Worm (Caenorhabditis elegans): ENCODE data around the gene sao-1.
A peak's percentile ranks its signal among the peaks of the same experiment; 100 is the strongest.

The sao-1 gene

DNA sequence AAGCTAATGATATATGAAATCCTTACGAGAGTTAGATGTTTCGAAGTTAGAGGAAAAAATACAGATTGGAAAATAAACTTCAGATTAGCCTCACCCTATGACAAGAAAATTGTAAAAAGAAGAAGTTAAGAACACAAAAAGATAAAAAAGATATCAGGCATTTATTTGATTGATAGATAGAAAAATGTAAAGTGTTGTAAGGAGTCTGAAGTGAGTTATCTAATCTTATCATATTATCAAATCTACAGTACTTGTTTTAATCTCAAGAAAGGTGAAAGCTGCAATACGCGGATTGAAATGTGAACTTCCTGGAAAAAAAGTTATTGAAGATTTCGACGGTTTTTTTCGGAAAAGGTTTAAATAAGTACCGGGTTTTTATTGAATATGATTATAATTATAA is 28.3 kb upstream of the sao-1 start:
- TF ChIP-seq snpc-4 (tag; optimal IDR thresholded peaks at IDR 0.05) (no peak), sptf-1 (tag; optimal IDR thresholded peaks at IDR 0.05) (no peak), nhr-76 (tag; optimal IDR thresholded peaks at IDR 0.05) (no peak), elt-3 (tag; optimal IDR thresholded peaks at IDR 0.05) (peak; percentile 31)

DNA sequence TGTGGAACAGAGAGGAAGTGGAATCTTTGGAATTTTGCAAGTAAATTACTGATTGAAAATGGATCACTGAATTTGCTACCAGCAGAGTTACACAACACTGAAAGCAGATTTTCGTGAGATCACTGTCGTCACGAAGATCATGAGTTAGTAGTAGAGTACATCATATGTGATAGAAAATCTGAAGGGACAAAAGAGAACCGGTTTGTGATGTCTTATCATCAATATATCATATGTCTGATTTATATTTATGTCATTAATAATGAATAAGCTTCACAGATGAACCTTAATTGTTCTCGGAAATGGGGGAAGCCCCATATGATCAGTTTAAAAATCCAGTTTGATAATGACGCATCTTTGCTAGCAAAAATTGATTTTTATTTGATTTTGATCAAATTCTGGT is 27.7 kb upstream of the sao-1 start:
- TF ChIP-seq bed-3 (GFP tag; optimal IDR thresholded peaks at IDR 0.05) (no peak), nhr-237 (tag; optimal IDR thresholded peaks at IDR 0.05) (no peak), M03D4.4 (tag; optimal IDR thresholded peaks at IDR 0.05) (no peak), tbx-8 (GFP tag; optimal IDR thresholded peaks at IDR 0.05) (no peak), unc-39 (tag; optimal IDR thresholded peaks at IDR 0.05) (no peak)

DNA sequence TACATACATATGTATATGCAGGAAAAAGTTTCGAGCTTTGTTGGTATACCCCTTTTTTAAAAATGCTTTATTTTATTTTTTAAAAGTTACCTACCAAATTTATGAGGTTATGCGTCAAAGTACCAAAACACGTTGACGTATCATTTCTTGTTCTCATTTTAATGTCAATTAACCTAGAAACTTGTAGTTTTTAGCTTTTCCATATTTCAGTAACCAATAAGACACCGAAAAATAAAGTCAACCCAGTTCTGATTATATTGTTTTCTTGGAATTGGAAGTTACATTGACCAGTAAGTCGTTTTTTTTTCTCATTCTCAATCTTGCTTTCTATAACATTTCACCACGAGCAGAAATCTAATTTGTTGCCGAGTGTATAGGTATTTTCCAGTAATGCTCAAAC is 26.9 kb upstream of the sao-1 start, which contains the start of gene srw-145:
Gene srw-145 (plus strand): TSS at position 301 of the 400 bp plus-strand sequence.
- TF ChIP-seq bed-3 (GFP tag; optimal IDR thresholded peaks at IDR 0.05), result no peak
- TF ChIP-seq nhr-2 (tag; optimal IDR thresholded peaks at IDR 0.05), result no peak
- no peak for TF ChIP-seq lin-13 (tag; optimal IDR thresholded peaks at IDR 0.05)
- TF ChIP-seq nhr-237 (tag; optimal IDR thresholded peaks at IDR 0.05), result no peak
- TF ChIP-seq mep-1 (tag; optimal IDR thresholded peaks at IDR 0.05), result no peak
- no peak for TF ChIP-seq M03D4.4 (tag; optimal IDR thresholded peaks at IDR 0.05)
- no peak for TF ChIP-seq elt-3 (tag; optimal IDR thresholded peaks at IDR 0.05)
- no peak for TF ChIP-seq unc-62 (GFP tag; optimal IDR thresholded peaks at IDR 0.05)
- no peak for TF ChIP-seq ztf-11 (tag; optimal IDR thresholded peaks at IDR 0.05)
- TF ChIP-seq nhr-12 (tag; optimal IDR thresholded peaks at IDR 0.05), result no peak
- no peak for TF ChIP-seq pha-4 (tag; optimal IDR thresholded peaks at IDR 0.05)

DNA sequence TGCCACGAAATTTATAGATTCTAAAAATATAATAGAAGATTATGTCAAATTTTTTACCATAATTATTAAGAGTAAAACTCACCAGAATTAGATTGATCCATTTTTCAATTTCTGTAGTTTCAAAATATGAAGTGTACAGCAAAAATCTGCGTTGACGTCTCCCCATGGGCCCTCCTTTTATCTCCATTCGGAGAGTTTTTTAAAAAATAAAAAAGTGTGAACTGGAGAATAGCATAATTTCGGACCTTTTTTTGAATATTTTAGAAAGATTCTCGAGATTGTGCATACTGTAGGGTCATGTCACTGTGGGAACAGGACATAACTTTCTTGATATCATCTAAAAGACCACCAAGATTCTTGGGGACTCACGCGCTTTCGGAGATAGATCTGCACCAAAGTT is 21.6 kb upstream of the sao-1 start, which contains the start of gene dpr-1:
Gene dpr-1 (minus strand): TSS at position 101 of the 400 bp plus-strand sequence.
- TF ChIP-seq nhr-237 (tag; optimal IDR thresholded peaks at IDR 0.05) (no peak), sptf-1 (tag; optimal IDR thresholded peaks at IDR 0.05) (no peak), unc-62 (GFP tag; optimal IDR thresholded peaks at IDR 0.05) (no peak), elt-3 (tag; optimal IDR thresholded peaks at IDR 0.05) (no peak), cnd-1 (tag; optimal IDR thresholded peaks at IDR 0.05) (no peak), hlh-1 (tag; optimal IDR thresholded peaks at IDR 0.05) (no peak), blmp-1 (tag; optimal IDR thresholded peaks at IDR 0.05) (no peak), ceh-43 (GFP tag; optimal IDR thresholded peaks at IDR 0.05) (no peak), unc-39 (tag; optimal IDR thresholded peaks at IDR 0.05) (no peak), ceh-39 (tag; optimal IDR thresholded peaks at IDR 0.05) (no peak), elt-1 (tag; optimal IDR thresholded peaks at IDR 0.05; ENCODE audit: borderline replicate concordance, insufficient read depth) (no peak), nhr-28 (tag; optimal IDR thresholded peaks at IDR 0.05) (no peak), ztf-11 (tag; optimal IDR thresholded peaks at IDR 0.05) (no peak), zip-8 (tag; optimal IDR thresholded peaks at IDR 0.05) (no peak), tbx-8 (GFP tag; optimal IDR thresholded peaks at IDR 0.05) (no peak), mls-2 (tag; optimal IDR thresholded peaks at IDR 0.05) (no peak), pha-4 (tag; optimal IDR thresholded peaks at IDR 0.05) (no peak), sem-2 (GFP tag; optimal IDR thresholded peaks at IDR 0.05) (no peak), unc-120 (tag; optimal IDR thresholded peaks at IDR 0.05; ENCODE audit: poor library complexity, severe bottlenecking) (no peak)

DNA sequence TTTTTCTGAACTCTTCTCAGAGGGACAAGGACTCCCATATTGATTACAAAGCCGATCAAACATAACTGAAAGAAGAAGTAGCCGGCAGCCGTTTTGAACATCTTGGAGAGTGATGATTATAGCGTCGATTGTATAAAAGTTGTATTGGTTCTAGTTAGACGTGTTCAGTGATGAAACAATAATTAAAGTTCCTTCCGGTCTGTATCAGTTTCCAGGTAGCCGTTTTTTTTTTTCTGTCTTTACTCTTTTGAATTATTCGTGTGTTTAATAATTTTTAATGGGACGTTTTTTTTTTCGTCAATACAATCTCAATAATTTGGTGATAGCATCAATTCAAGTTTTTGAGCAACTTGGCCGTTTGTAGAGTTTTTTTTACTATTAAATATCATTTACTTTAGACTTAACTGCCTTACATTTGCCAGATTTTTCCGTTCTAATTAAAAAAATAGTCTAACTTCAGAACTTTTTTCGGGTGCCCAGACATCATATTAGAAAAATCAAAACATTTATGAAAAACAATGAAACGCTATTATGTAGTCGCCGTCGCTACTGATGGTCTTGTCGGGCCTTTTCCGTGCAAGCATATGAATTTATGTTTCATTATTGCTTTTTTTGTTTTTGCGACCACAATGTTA is 17.2 kb upstream of the sao-1 start, which contains the start of the genes srx-10 and clec-226:
Gene srx-10 (minus strand): TSS at position 101 of the 635 bp plus-strand sequence.
Gene clec-226 (plus strand): TSS at position 585 of the 635 bp plus-strand sequence.
- TF ChIP-seq snpc-4 (tag; optimal IDR thresholded peaks at IDR 0.05), result no peak

DNA sequence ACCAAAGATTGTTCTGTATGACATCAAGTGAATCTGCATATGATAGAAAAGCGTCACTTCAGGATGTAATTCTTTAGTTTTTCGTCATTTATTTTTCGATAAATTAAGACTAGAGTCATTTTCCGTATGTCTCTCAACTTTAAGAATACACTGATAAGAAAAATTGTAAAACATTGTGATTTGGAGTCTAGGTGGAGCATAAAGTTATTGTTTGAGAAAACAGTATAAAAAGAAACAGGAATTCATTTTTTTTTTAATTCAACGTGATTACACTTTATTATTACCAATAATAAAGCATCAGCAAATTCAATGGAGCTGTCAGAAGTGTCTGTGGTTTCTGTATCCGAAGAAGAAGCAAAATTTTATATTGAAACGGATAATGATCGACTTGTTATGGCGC is 14.7 kb upstream of the sao-1 start, which contains the start of gene R10D12.6:
Gene R10D12.6 (plus strand): TSS at position 301 of the 400 bp plus-strand sequence.
- TF ChIP-seq unc-62 (GFP tag; optimal IDR thresholded peaks at IDR 0.05) (no peak), unc-39 (tag; optimal IDR thresholded peaks at IDR 0.05) (no peak), flh-1 (GFP tag; optimal IDR thresholded peaks at IDR 0.05) (no peak), hlh-1 (tag; optimal IDR thresholded peaks at IDR 0.05) (no peak), nhr-237 (tag; optimal IDR thresholded peaks at IDR 0.05) (no peak), nhr-76 (tag; optimal IDR thresholded peaks at IDR 0.05) (no peak), ham-2 (GFP tag; optimal IDR thresholded peaks at IDR 0.05) (no peak), ces-1 (GFP tag; optimal IDR thresholded peaks at IDR 0.05) (no peak), sptf-1 (tag; optimal IDR thresholded peaks at IDR 0.05) (no peak), lin-13 (tag; optimal IDR thresholded peaks at IDR 0.05) (no peak), blmp-1 (tag; optimal IDR thresholded peaks at IDR 0.05) (no peak)

All from whole organism, mixed stage, embryonic.